Worm (Caenorhabditis elegans) whole organism, L2 larva: Measurements from ENCODE around the gene sec-61.A.

Experiments used
- F13H6.1 ChIP-seq: sonication (generic microtip); optimal IDR thresholded peaks from 2 replicates; lab custom pipeline; 2016; ENCODE audit warnings: missing genetic modification characterization, missing compliant biosample characterization
- R02D3.7 ChIP-seq: fragments of 150-350 bp; optimal IDR thresholded peaks from 2 replicates; lab custom pipeline; 2014; ENCODE audit warnings: missing biosample characterization, missing genetic modification characterization
- alr-1 ChIP-seq: fragments of 150-350 bp; optimal IDR thresholded peaks from 2 replicates; lab custom pipeline; 2014; ENCODE audit warnings: missing biosample characterization, missing genetic modification characterization
- aly-2 ChIP-seq: fragments of 150-350 bp; optimal IDR thresholded peaks from 2 replicates; lab custom pipeline; 2014; ENCODE audit warnings: missing biosample characterization, missing genetic modification characterization
- ama-1 ChIP-seq: fragments of 150-350 bp; optimal IDR thresholded peaks from 2 replicates; lab custom pipeline; 2018; ENCODE audit warnings: inconsistent platforms
- ceh-82 ChIP-seq: fragments of 150-350 bp; optimal IDR thresholded peaks from 2 replicates; lab custom pipeline; 2014; ENCODE audit warnings: missing biosample characterization, missing genetic modification characterization
- egl-27 ChIP-seq: sonication (generic microtip); optimal IDR thresholded peaks from 3 replicates; lab custom pipeline; 2017; ENCODE audit warnings: missing biosample characterization, missing genetic modification reagents, missing genetic modification characterization
- elt-1 ChIP-seq: fragments of 150-350 bp; optimal IDR thresholded peaks from 2 replicates; lab custom pipeline; 2014; ENCODE audit warnings: missing biosample characterization, missing genetic modification characterization
- elt-3 ChIP-seq: sonication (generic microtip); optimal IDR thresholded peaks from 2 replicates; lab custom pipeline; 2017; ENCODE audit warnings: missing biosample characterization, missing genetic modification characterization
- fos-1 ChIP-seq: fragments of 150-350 bp; optimal IDR thresholded peaks from 2 replicates; lab custom pipeline; 2014; ENCODE audit warnings: missing biosample characterization, missing genetic modification characterization
- gmeb-1 ChIP-seq: fragments of 150-350 bp; optimal IDR thresholded peaks from 2 replicates; lab custom pipeline; 2014; ENCODE audit warnings: missing biosample characterization, missing genetic modification characterization
- lin-13 ChIP-seq: fragments of 150-350 bp; optimal IDR thresholded peaks from 2 replicates; lab custom pipeline; 2014; ENCODE audit warnings: missing biosample characterization, missing genetic modification reagents, missing genetic modification characterization
- lin-39 ChIP-seq: fragments of 150-350 bp; optimal IDR thresholded peaks from 2 replicates; lab custom pipeline; 2014; ENCODE audit warnings: missing biosample characterization, missing genetic modification reagents, missing genetic modification characterization
- lsy-2 ChIP-seq, 2 experiments: fragments of 150-350 bp in 1 of 2; sonication (generic microtip) in 1 of 2; optimal IDR thresholded peaks; 2 replicates each; lab custom pipeline; 2014 to 2017; ENCODE audit warnings: missing biosample characterization in 2 of 2, missing genetic modification characterization in 2 of 2
- mab-5 ChIP-seq: fragments of 150-350 bp; optimal IDR thresholded peaks from 2 replicates; lab custom pipeline; 2014; ENCODE audit warnings: missing biosample characterization, missing genetic modification characterization
- mdl-1 ChIP-seq, 2 experiments: fragments of 150-350 bp in 1 of 2; sonication (generic microtip) in 1 of 2; optimal IDR thresholded peaks; 2 replicates each; lab custom pipeline; 2017; ENCODE audit warnings: missing biosample characterization in 2 of 2, missing genetic modification characterization in 2 of 2
- nhr-10 ChIP-seq: sonication (generic microtip); optimal IDR thresholded peaks from 2 replicates; lab custom pipeline; 2017; ENCODE audit warnings: missing biosample characterization, missing genetic modification characterization
- nhr-11 ChIP-seq: fragments of 150-350 bp; optimal IDR thresholded peaks from 2 replicates; lab custom pipeline; 2014; ENCODE audit warnings: missing biosample characterization, missing genetic modification characterization
- nhr-129 ChIP-seq: fragments of 150-350 bp; optimal IDR thresholded peaks from 2 replicates; lab custom pipeline; 2014; ENCODE audit warnings: missing biosample characterization, missing genetic modification characterization
- nhr-21 ChIP-seq: fragments of 150-350 bp; optimal IDR thresholded peaks from 2 replicates; lab custom pipeline; 2014; ENCODE audit warnings: missing biosample characterization, missing genetic modification characterization
- nhr-23 ChIP-seq: fragments of 150-350 bp; optimal IDR thresholded peaks from 2 replicates; lab custom pipeline; 2014; ENCODE audit warnings: missing biosample characterization, missing genetic modification reagents, missing genetic modification characterization
- nhr-237 ChIP-seq: fragments of 150-350 bp; optimal IDR thresholded peaks from 2 replicates; lab custom pipeline; 2014; ENCODE audit warnings: missing biosample characterization, missing genetic modification characterization
- nhr-6 ChIP-seq: fragments of 150-350 bp; optimal IDR thresholded peaks from 2 replicates; lab custom pipeline; 2014; ENCODE audit warnings: missing biosample characterization, missing genetic modification characterization
- nhr-77 ChIP-seq: fragments of 150-350 bp; optimal IDR thresholded peaks from 2 replicates; lab custom pipeline; 2014; ENCODE audit warnings: missing biosample characterization, missing genetic modification characterization
- peb-1 ChIP-seq: fragments of 150-350 bp; optimal IDR thresholded peaks from 2 replicates; lab custom pipeline; 2014; ENCODE audit warnings: missing biosample characterization, missing genetic modification characterization
- sem-4 ChIP-seq: fragments of 150-350 bp; optimal IDR thresholded peaks from 2 replicates; lab custom pipeline; 2014; ENCODE audit warnings: missing biosample characterization, missing genetic modification reagents, missing genetic modification characterization
- skn-1 ChIP-seq: sonication (generic microtip); optimal IDR thresholded peaks from 2 replicates; lab custom pipeline; 2017; ENCODE audit warnings: missing biosample characterization, missing genetic modification characterization
- sma-3 ChIP-seq: sonication (generic microtip); optimal IDR thresholded peaks from 2 replicates; lab custom pipeline; 2016; ENCODE audit warnings: missing genetic modification reagents, missing genetic modification characterization, missing compliant biosample characterization
- sma-9 ChIP-seq, 2 experiments: fragments of 150-350 bp in 1 of 2; sonication (generic microtip) in 1 of 2; optimal IDR thresholded peaks; 2 replicates each; lab custom pipeline; 2014 to 2016; ENCODE audit warnings: missing genetic modification characterization in 2 of 2, mild to moderate bottlenecking in 1 of 2, missing biosample characterization in 1 of 2, missing compliant biosample characterization in 1 of 2, missing genetic modification reagents in 1 of 2, moderate library complexity in 1 of 2
- unc-55 ChIP-seq: fragments of 150-350 bp; sonication (generic microtip); optimal IDR thresholded peaks from 3 replicates; lab custom pipeline; 2014; ENCODE audit warnings: missing biosample characterization, missing genetic modification reagents, missing genetic modification characterization
- unc-62 ChIP-seq: fragments of 150-350 bp; optimal IDR thresholded peaks from 2 replicates; lab custom pipeline; 2014; ENCODE audit warnings: missing biosample characterization, missing genetic modification reagents, missing genetic modification characterization
- zag-1 ChIP-seq: fragments of 150-350 bp; optimal IDR thresholded peaks from 2 replicates; lab custom pipeline; 2014; ENCODE audit warnings: missing biosample characterization, missing genetic modification characterization
- ztf-1 ChIP-seq: fragments of 200-800 bp; sonication (Bioruptor generic); conservative IDR thresholded peaks from 2 replicates; pipeline ENCODE4 v1.3.6; 2022; ENCODE audit warnings: missing genetic modification characterization, missing compliant biosample characterization
- ztf-11 ChIP-seq: sonication (generic microtip); optimal IDR thresholded peaks from 2 replicates; lab custom pipeline; 2017; ENCODE audit warnings: missing biosample characterization, missing genetic modification characterization
- ztf-4 ChIP-seq: fragments of 150-350 bp; optimal IDR thresholded peaks from 2 replicates; lab custom pipeline; 2014; ENCODE audit warnings: missing biosample characterization, missing genetic modification characterization

sec-61.A gene

DNA sequence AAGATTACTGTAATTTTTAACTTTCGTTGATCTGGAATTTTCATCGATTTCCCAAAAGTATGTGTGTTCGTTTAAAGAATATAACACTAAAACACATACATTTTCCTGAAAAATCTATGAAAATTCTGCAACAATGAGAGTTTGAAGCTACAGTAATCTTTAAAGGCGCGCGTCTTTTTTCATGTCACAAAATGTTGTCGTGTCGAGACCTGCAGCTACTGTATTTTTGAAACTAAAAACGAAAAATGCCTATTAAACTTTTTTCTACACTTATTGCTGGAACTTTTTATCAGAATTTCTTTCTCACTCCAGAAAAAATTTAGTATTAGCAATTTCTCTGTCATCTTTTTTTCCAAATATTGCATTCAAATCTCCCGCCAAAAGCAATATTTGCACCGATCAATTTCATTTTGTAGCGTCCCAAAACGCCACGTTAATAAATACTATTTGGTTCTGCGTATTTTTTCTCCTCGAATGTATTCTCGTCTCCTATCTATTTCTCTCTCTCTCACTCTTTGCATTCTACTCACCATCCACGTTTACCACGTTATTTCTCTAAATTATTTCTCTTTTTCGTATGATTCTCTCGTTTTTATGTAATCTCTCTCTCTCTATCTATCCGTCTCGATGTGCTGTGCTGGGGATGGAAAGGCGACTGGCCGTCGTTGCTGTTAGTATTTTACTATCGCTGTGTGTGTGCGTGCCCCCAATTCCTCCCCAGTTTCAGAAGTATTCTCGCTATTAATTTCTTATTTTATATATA is 38.5 kb downstream of the sec-61.A start, which contains the start of gene melo-1 (continued):
- TF ChIP-seq sma-9 (GFP tag; optimal IDR thresholded peaks at IDR 0.05; lab: Kevin White, UChicago) (peak; percentile 4), sma-9 (tag; optimal IDR thresholded peaks at IDR 0.05; lab: Kevin White, UChicago) (no peak), nhr-6 (tag; lab: Kevin White, UChicago) (peak; percentile 14), F13H6.1 (tag; lab: Kevin White, UChicago) (peak; percentile 55), nhr-23 (no peak)
- TF ChIP-seq, all 48 proteins: peak for 16

DNA sequence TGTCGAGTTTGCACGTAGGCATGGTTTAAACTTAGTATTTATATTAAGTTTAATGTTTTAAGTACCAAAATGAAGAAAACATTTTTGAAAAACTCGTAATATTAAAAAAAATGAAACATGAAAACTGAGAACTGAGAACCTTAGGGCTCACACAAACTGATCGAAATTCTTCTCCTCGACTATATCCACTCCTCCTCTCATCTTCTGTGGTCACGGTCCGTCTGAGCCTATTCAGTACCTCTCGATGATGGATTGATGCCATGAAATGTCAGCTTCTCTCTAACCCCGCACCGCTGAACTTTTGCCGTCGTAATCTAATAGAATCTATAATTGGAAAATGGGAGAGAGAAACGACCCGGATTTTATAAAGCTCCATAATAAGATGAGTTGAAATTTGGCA is 40.6 kb downstream of the sec-61.A start, which contains the start of gene nlp-56:
TSS of gene nlp-56 (minus strand) at position 257 of the 400 bp plus-strand sequence.
- TF ChIP-seq nhr-23 (no peak), alr-1 (tag; lab: Kevin White, UChicago) (no peak), ceh-82 (tag; lab: Kevin White, UChicago) (no peak), skn-1 (tag; lab: Kevin White, UChicago) (no peak), ama-1 (lab: Kevin White, UChicago) (no peak), ztf-1 (GFP tag; lab: Robert Waterston, UW) (no peak), peb-1 (tag; lab: Kevin White, UChicago) (no peak), sem-4 (tag; lab: Kevin White, UChicago) (no peak), unc-55 (no peak)

DNA sequence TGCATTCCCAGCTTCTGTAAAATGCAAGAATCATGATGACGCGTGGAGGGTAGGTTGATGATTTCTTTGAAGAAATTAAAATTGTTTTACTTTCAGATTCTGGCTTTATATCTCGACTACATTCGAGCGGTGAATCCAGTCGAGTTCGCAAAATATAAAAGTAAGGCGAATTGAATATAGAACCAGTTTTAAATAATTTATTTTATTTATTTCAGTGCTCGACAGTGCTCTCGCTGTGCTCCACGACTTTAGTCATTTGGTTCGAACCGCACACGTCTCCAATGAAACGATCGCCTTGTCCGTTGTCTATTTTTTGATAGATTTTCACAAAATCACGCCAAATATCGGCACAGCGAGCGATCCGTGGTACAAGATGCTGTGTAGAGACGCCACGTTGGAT is 42.9 kb downstream of the sec-61.A start, which contains the start of gene Y57G11C.1130:
TSS of gene Y57G11C.1130 (plus strand) at position 301 of the 400 bp plus-strand sequence.
- no peak for TF ChIP-seq gmeb-1 (tag; lab: Kevin White, UChicago)
- TF ChIP-seq nhr-11 (tag; lab: Kevin White, UChicago), result no peak
- no peak for TF ChIP-seq mdl-1 (tag; optimal IDR thresholded peaks at IDR 0.05; lab: Kevin White, UChicago)
- TF ChIP-seq nhr-237, result no peak
- TF ChIP-seq ztf-4, result no peak
- TF ChIP-seq F13H6.1 (tag; lab: Kevin White, UChicago), result no peak
- no peak for TF ChIP-seq lin-13 (GFP tag; lab: Kevin White, UChicago)
- TF ChIP-seq sem-4 (tag; lab: Kevin White, UChicago), result no peak
- no peak for TF ChIP-seq nhr-77
- TF ChIP-seq lsy-2 (tag; optimal IDR thresholded peaks at IDR 0.05; lab: Kevin White, UChicago), result no peak
- TF ChIP-seq unc-62 (GFP tag; lab: Kevin White, UChicago), result no peak
- TF ChIP-seq sma-3 (GFP tag; lab: Kevin White, UChicago), result no peak
- TF ChIP-seq egl-27 (tag; lab: Kevin White, UChicago), result no peak
- no peak for TF ChIP-seq alr-1 (tag; lab: Kevin White, UChicago)
- TF ChIP-seq R02D3.7 (tag; lab: Kevin White, UChicago), result no peak
- no peak for TF ChIP-seq elt-1
- no peak for TF ChIP-seq nhr-23

DNA sequence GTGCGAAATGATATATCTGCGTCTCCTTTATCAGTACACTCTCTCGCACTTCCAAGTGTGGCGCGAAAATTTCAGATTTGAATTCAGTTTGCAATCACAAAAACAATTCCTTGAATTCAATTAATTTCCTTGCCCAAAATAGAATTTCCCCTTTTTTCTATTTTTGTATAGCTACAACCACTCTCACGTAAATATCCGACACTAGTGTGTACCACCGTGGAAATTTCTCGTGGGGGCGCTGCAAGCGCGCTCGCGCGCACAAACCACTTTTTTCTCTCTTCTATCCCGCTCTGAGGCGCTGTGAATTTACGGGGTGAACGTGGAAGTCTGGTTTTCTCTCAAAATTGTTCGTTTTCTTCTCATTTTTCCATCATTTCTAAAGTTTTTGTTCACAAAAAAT is 43.5 kb downstream of the sec-61.A start, which contains the start of gene Y57G11C.8:
TSS of gene Y57G11C.8 (plus strand) at position 301 of the 400 bp plus-strand sequence.
- no peak for TF ChIP-seq aly-2
- no peak for TF ChIP-seq elt-1
- no peak for TF ChIP-seq mab-5 (tag; lab: Kevin White, UChicago)
- no peak for TF ChIP-seq sma-3 (GFP tag; lab: Kevin White, UChicago)
- TF ChIP-seq ceh-82 (tag; lab: Kevin White, UChicago), result no peak
- no peak for TF ChIP-seq gmeb-1 (tag; lab: Kevin White, UChicago)
- TF ChIP-seq zag-1 (tag; lab: Kevin White, UChicago), result no peak
- no peak for TF ChIP-seq nhr-23
- TF ChIP-seq fos-1, result no peak
- TF ChIP-seq skn-1 (tag; lab: Kevin White, UChicago), result no peak
- TF ChIP-seq sma-9 (GFP tag; optimal IDR thresholded peaks at IDR 0.05; lab: Kevin White, UChicago), result no peak
- TF ChIP-seq sma-9 (tag; optimal IDR thresholded peaks at IDR 0.05; lab: Kevin White, UChicago), result no peak
- no peak for TF ChIP-seq elt-3 (tag; lab: Kevin White, UChicago)
- TF ChIP-seq ztf-11 (tag; lab: Kevin White, UChicago), result no peak
- no peak for TF ChIP-seq nhr-21 (tag; lab: Kevin White, UChicago)
- TF ChIP-seq R02D3.7 (tag; lab: Kevin White, UChicago), result no peak
- TF ChIP-seq lin-39 (tag; lab: Kevin White, UChicago), result no peak
- no peak for TF ChIP-seq nhr-10 (tag; lab: Kevin White, UChicago)
- no peak for TF ChIP-seq nhr-129 (tag; lab: Kevin White, UChicago)
- TF ChIP-seq lin-13 (GFP tag; lab: Kevin White, UChicago), result no peak
